Fruit fly (Drosophila melanogaster) whole organism, embryonic: ENCODE results near the gene Rbm13.
A peak's percentile ranks its signal among the peaks of the same experiment; 100 is the strongest.

Experiments
- Aef1 ChIP-seq: fragments of 200-800 bp; sonication (Bioruptor generic); IDR thresholded peaks from 3 replicates; pipeline ENCODE4 v1.3.6; 2022; ENCODE audit warnings: missing biosample characterization, missing genetic modification characterization
- Antp ChIP-seq: fragments of 200-800 bp; sonication (Bioruptor generic); optimal IDR thresholded peaks from 3 replicates; lab custom pipeline; 2016; ENCODE audit warnings: missing biosample characterization, missing genetic modification characterization
- Bgb ChIP-seq: fragments of 200-800 bp; sonication (Bioruptor generic); IDR thresholded peaks from 2 replicates; pipeline ENCODE4 v1.3.6; 2022; ENCODE audit warnings: missing biosample characterization, missing genetic modification characterization; ENCODE audit not compliant: partially characterized antibody
- CG10209 ChIP-seq: fragments of 200-800 bp; sonication (Bioruptor generic); optimal IDR thresholded peaks from 3 replicates; lab custom pipeline; 2017; ENCODE audit warnings: missing biosample characterization, mild to moderate bottlenecking, missing genetic modification characterization, missing genetic modification reagents
- CG10321 ChIP-seq: fragments of 200-800 bp; sonication (Bioruptor generic); IDR thresholded peaks from 2 replicates; pipeline ENCODE4 v1.3.6; 2022; ENCODE audit warnings: missing biosample characterization, missing genetic modification characterization
- CG10366 ChIP-seq: fragments of 200-800 bp; sonication (Bioruptor generic); IDR thresholded peaks from 2 replicates; pipeline ENCODE4 v1.3.6; 2022; ENCODE audit warnings: missing biosample characterization, missing genetic modification characterization
- CG11456 ChIP-seq: fragments of 200-800 bp; sonication (Bioruptor generic); IDR thresholded peaks from 3 replicates; pipeline ENCODE4 v1.3.6; 2022; ENCODE audit warnings: missing biosample characterization, missing genetic modification characterization
- CG11695 ChIP-seq: fragments of 200-800 bp; sonication (Bioruptor generic); IDR thresholded peaks from 3 replicates; pipeline ENCODE4 v1.3.6; 2022; ENCODE audit warnings: missing biosample characterization, missing genetic modification characterization
- CG12155 ChIP-seq: fragments of 200-800 bp; sonication (Bioruptor generic); optimal IDR thresholded peaks from 3 replicates; lab custom pipeline; 2016; ENCODE audit warnings: missing biosample characterization, missing genetic modification characterization
- CG12236 ChIP-seq: fragments of 200-800 bp; sonication (Bioruptor generic); optimal IDR thresholded peaks from 2 replicates; lab custom pipeline; 2016; ENCODE audit warnings: missing biosample characterization, missing genetic modification characterization
- CG12744 ChIP-seq: fragments of 200-800 bp; sonication (Bioruptor generic); optimal IDR thresholded peaks from 2 replicates; lab custom pipeline; 2016; ENCODE audit warnings: missing biosample characterization, missing genetic modification characterization
- CG12769 ChIP-seq: fragments of 200-800 bp; sonication (Bioruptor generic); optimal IDR thresholded peaks from 2 replicates; lab custom pipeline; 2019; ENCODE audit warnings: missing biosample characterization, mild to moderate bottlenecking, missing genetic modification characterization, moderate library complexity
- CG14965 ChIP-seq: fragments of 200-800 bp; sonication (Bioruptor generic); optimal IDR thresholded peaks from 2 replicates; lab custom pipeline; 2016; ENCODE audit warnings: missing biosample characterization, missing genetic modification characterization, borderline replicate concordance
- CG17359 ChIP-seq: fragments of 200-800 bp; sonication (Bioruptor generic); optimal IDR thresholded peaks from 3 replicates; lab custom pipeline; 2018; ENCODE audit warnings: missing biosample characterization, mild to moderate bottlenecking, missing genetic modification characterization, moderate library complexity
- CG1832 ChIP-seq: fragments of 200-800 bp; sonication (Bioruptor generic); optimal IDR thresholded peaks from 2 replicates; lab custom pipeline; 2017; ENCODE audit warnings: missing biosample characterization, mild to moderate bottlenecking, missing genetic modification characterization, inconsistent platforms
- CG2712 ChIP-seq: fragments of 200-800 bp; optimal IDR thresholded peaks from 3 replicates; lab custom pipeline; 2019; ENCODE audit warnings: missing biosample characterization, mild to moderate bottlenecking, missing genetic modification characterization, moderate library complexity
- CG30403 ChIP-seq: fragments of 200-800 bp; sonication (Bioruptor generic); optimal IDR thresholded peaks from 3 replicates; lab custom pipeline; 2016; ENCODE audit warnings: missing biosample characterization, missing genetic modification characterization
- CG3065 ChIP-seq: fragments of 200-800 bp; sonication (Bioruptor generic); optimal IDR thresholded peaks from 2 replicates; lab custom pipeline; 2016; ENCODE audit warnings: missing biosample characterization, missing genetic modification characterization
- CG3995 ChIP-seq: fragments of 200-800 bp; sonication (Bioruptor generic); optimal IDR thresholded peaks from 3 replicates; lab custom pipeline; 2016; ENCODE audit warnings: missing biosample characterization, missing genetic modification characterization
- CG4282 ChIP-seq: fragments of 200-800 bp; sonication (Bioruptor generic); optimal IDR thresholded peaks from 2 replicates; lab custom pipeline; 2016; ENCODE audit warnings: missing biosample characterization, missing genetic modification characterization
- CG4424 ChIP-seq: fragments of 200-800 bp; sonication (Bioruptor generic); optimal IDR thresholded peaks from 3 replicates; lab custom pipeline; 2016; ENCODE audit warnings: missing biosample characterization, missing genetic modification characterization
- CG4707 ChIP-seq: fragments of 200-800 bp; sonication (Bioruptor generic); optimal IDR thresholded peaks from 2 replicates; lab custom pipeline; 2018; ENCODE audit warnings: missing biosample characterization, mild to moderate bottlenecking, missing genetic modification characterization, moderate library complexity
- CG4854 ChIP-seq: fragments of 200-800 bp; sonication (Bioruptor generic); optimal IDR thresholded peaks from 2 replicates; lab custom pipeline; 2016; ENCODE audit warnings: missing biosample characterization, missing genetic modification characterization, inconsistent platforms
- CG8089 ChIP-seq: fragments of 200-800 bp; sonication (Bioruptor generic); optimal IDR thresholded peaks from 3 replicates; lab custom pipeline; 2016; ENCODE audit warnings: missing biosample characterization, missing genetic modification characterization
- CG9437 ChIP-seq: fragments of 200-800 bp; sonication (Bioruptor generic); optimal IDR thresholded peaks from 2 replicates; lab custom pipeline; 2018; ENCODE audit warnings: missing biosample characterization, mild to moderate bottlenecking, missing genetic modification characterization
- CTCF ChIP-seq: fragments of 200-800 bp; sonication (Bioruptor generic); optimal IDR thresholded peaks from 2 replicates; lab custom pipeline; 2017; ENCODE audit warnings: missing biosample characterization, mild to moderate bottlenecking, missing genetic modification characterization, moderate library complexity
- Camta ChIP-seq: fragments of 200-800 bp; sonication (Bioruptor generic); optimal IDR thresholded peaks from 2 replicates; lab custom pipeline; 2016; ENCODE audit warnings: missing biosample characterization, missing genetic modification characterization
- Chrac-16 ChIP-seq: fragments of 200-800 bp; sonication (Bioruptor generic); optimal IDR thresholded peaks from 3 replicates; lab custom pipeline; 2016; ENCODE audit warnings: missing biosample characterization, missing genetic modification characterization
- E2f1 ChIP-seq: fragments of 200-800 bp; sonication (Bioruptor generic); IDR thresholded peaks from 2 replicates; pipeline ENCODE4 v1.3.6; 2022; ENCODE audit warnings: missing biosample characterization, missing genetic modification characterization
- Ets97D ChIP-seq: fragments of 200-800 bp; sonication (Bioruptor generic); optimal IDR thresholded peaks from 3 replicates; lab custom pipeline; 2016; ENCODE audit warnings: missing biosample characterization, missing genetic modification characterization
- HLHmδ ChIP-seq: fragments of 200-800 bp; sonication (Bioruptor generic); optimal IDR thresholded peaks from 2 replicates; lab custom pipeline; 2018; ENCODE audit warnings: missing biosample characterization, mild to moderate bottlenecking, missing genetic modification characterization, moderate library complexity
- HmgZ ChIP-seq: fragments of 200-800 bp; sonication (Bioruptor generic); optimal IDR thresholded peaks from 2 replicates; lab custom pipeline; 2018; ENCODE audit warnings: missing biosample characterization, mild to moderate bottlenecking, missing genetic modification characterization
- Oli ChIP-seq: fragments of 200-800 bp; sonication (Bioruptor generic); optimal IDR thresholded peaks from 2 replicates; lab custom pipeline; 2018; ENCODE audit warnings: missing biosample characterization, mild to moderate bottlenecking, missing genetic modification characterization, moderate library complexity
- Sin3A ChIP-seq: fragments of >200 bp; optimal IDR thresholded peaks from 2 replicates; lab custom pipeline; 2018
- br ChIP-seq: fragments of >200 bp; optimal IDR thresholded peaks from 2 replicates; lab custom pipeline; 2017
- dm ChIP-seq: fragments of 200-800 bp; sonication (Bioruptor generic); optimal IDR thresholded peaks from 3 replicates; lab custom pipeline; 2016; ENCODE audit warnings: missing biosample characterization, missing genetic modification characterization
- dpn ChIP-seq, 2 experiments: fragments of 200-800 bp; sonication (Bioruptor generic); optimal IDR thresholded peaks; 3 replicates each; lab custom pipeline; 2016; ENCODE audit warnings: missing biosample characterization in 2 of 2, missing genetic modification characterization in 2 of 2
- eyg ChIP-seq: fragments of 200-800 bp; sonication (Bioruptor generic); optimal IDR thresholded peaks from 3 replicates; lab custom pipeline; 2016; ENCODE audit warnings: missing biosample characterization, missing genetic modification characterization
- fd3F ChIP-seq: fragments of 200-800 bp; sonication (Bioruptor generic); optimal IDR thresholded peaks from 2 replicates; lab custom pipeline; 2018; ENCODE audit warnings: missing biosample characterization, mild to moderate bottlenecking, missing genetic modification characterization, moderate library complexity
- jigr1 ChIP-seq: fragments of 200-800 bp; sonication (Bioruptor generic); IDR thresholded peaks from 3 replicates; pipeline ENCODE4 v1.3.6; 2022; ENCODE audit warnings: missing biosample characterization, missing genetic modification characterization
- kni ChIP-seq: fragments of 200-800 bp; sonication (Bioruptor generic); optimal IDR thresholded peaks from 3 replicates; lab custom pipeline; 2017; ENCODE audit warnings: mild to moderate bottlenecking, missing biosample characterization, missing genetic modification reagents, missing genetic modification characterization
- nerfin-1 ChIP-seq: fragments of 200-800 bp; sonication (Bioruptor generic); optimal IDR thresholded peaks from 3 replicates; lab custom pipeline; 2019; ENCODE audit warnings: missing biosample characterization, mild to moderate bottlenecking, missing genetic modification characterization, moderate library complexity
- onecut ChIP-seq: fragments of 200-800 bp; sonication (Bioruptor generic); IDR thresholded peaks from 2 replicates; pipeline ENCODE4 v1.3.6; 2022; ENCODE audit warnings: missing biosample characterization, missing genetic modification characterization
- otp ChIP-seq: fragments of 200-800 bp; sonication (Bioruptor generic); IDR thresholded peaks from 3 replicates; pipeline ENCODE4, ENCODE4 v1.3.6; 2022; ENCODE audit warnings: missing biosample characterization, missing genetic modification characterization
- psq ChIP-seq: fragments of 200-800 bp; sonication (Bioruptor generic); optimal IDR thresholded peaks from 2 replicates; lab custom pipeline; 2017; ENCODE audit warnings: missing biosample characterization, missing genetic modification characterization
- repo ChIP-seq: fragments of 200-800 bp; sonication (Bioruptor generic); optimal IDR thresholded peaks from 2 replicates; lab custom pipeline; 2016; ENCODE audit warnings: missing biosample characterization, missing genetic modification characterization
- sd ChIP-seq: fragments of 200-800 bp; sonication (Bioruptor generic); optimal IDR thresholded peaks from 3 replicates; lab custom pipeline; 2018; ENCODE audit warnings: missing biosample characterization, mild to moderate bottlenecking, missing genetic modification characterization, moderate library complexity
- toy ChIP-seq: fragments of 200-800 bp; sonication (Bioruptor generic); IDR thresholded peaks from 2 replicates; pipeline ENCODE4 v1.3.6; 2022; ENCODE audit warnings: missing biosample characterization, missing genetic modification characterization
- trem ChIP-seq: fragments of 200-800 bp; optimal IDR thresholded peaks from 3 replicates; lab custom pipeline; 2019; ENCODE audit warnings: missing biosample characterization, mild to moderate bottlenecking, missing genetic modification characterization, moderate library complexity
- unc-4 ChIP-seq: fragments of 200-800 bp; sonication (Bioruptor generic); IDR thresholded peaks from 2 replicates; pipeline ENCODE4 v1.3.6; 2022; ENCODE audit warnings: missing biosample characterization, missing genetic modification characterization; ENCODE audit not compliant: partially characterized antibody
- unpg ChIP-seq: fragments of 200-800 bp; sonication (Bioruptor generic); optimal IDR thresholded peaks from 3 replicates; lab custom pipeline; 2018; ENCODE audit warnings: missing biosample characterization, mild to moderate bottlenecking, missing genetic modification characterization, moderate library complexity
- zen ChIP-seq: fragments of 200-800 bp; sonication (Bioruptor generic); optimal IDR thresholded peaks from 3 replicates; lab custom pipeline; 2018; ENCODE audit warnings: missing biosample characterization, mild to moderate bottlenecking, missing genetic modification characterization, moderate library complexity

Gene Rbm13

DNA sequence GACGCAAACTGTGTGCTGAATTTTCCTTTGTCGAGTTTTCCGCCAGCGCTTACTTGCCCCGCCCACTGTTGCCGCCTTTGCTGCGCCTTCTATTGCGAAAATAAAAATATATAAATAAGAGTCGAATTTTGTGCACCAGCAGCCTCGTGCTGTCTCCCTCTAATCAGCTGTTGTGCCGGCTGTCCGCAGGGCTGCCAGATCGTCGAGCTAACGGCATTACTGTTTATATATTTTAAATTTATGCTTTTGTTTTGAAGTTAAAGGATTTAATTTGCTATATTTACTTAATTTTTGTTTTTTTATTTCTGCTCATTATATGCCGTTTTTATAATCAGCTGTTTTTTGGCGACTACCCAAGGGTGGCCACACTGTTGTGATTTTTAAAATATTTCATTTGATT lies 1.4 kb upstream of the Rbm13 start, which contains the start of gene Uros1 (continued):
- TF ChIP-seq trem (tag; lab: Kevin White, UChicago) (peak; percentile 49), CG1832 (GFP tag; lab: Kevin White, UChicago) (peak; percentile 56), CG2712 (tag; lab: Kevin White, UChicago) (peak; percentile 32), nerfin-1 (tag; lab: Kevin White, UChicago) (peak; percentile 12), CG14965 (no peak), br (no peak), unpg (GFP tag; lab: Kevin White, UChicago) (peak; percentile 33), CG3995 (GFP tag; lab: Kevin White, UChicago) (peak; percentile 5), CG12236 (GFP tag; lab: Kevin White, UChicago) (no peak), Camta (GFP tag; lab: Kevin White, UChicago) (no peak), E2f1 (GFP tag; lab: Robert Waterston, UW) (peak; percentile 40; the same call in 1 of the 2 replicates), CG10321 (GFP tag; lab: Robert Waterston, UW) (0 out of 2 replicates have a peak, but pooled peaks have one; percentile 11), CG8089 (GFP tag; lab: Kevin White, UChicago) (no peak), eyg (GFP tag; lab: Kevin White, UChicago) (no peak), zen (tag; lab: Kevin White, UChicago) (no peak), CG3065 (GFP tag; lab: Kevin White, UChicago) (no peak), CG9437 (GFP tag; lab: Kevin White, UChicago) (no peak), CG12744 (GFP tag; lab: Kevin White, UChicago) (no peak), Sin3A (lab: Kevin White, UChicago) (no peak), Bgb (no peak), CG30403 (GFP tag; lab: Kevin White, UChicago) (peak; percentile 12), repo (GFP tag; lab: Kevin White, UChicago) (no peak), Chrac-16 (GFP tag; lab: Kevin White, UChicago) (no peak), onecut (no peak), kni (GFP tag; lab: Kevin White, UChicago) (no peak), Oli (no peak), CG12155 (peak; percentile 13), dm (GFP tag; lab: Kevin White, UChicago) (no peak), CG4282 (no peak), CG11695 (peak; percentile 53; the same call in 1 of the 3 replicates), CG4707 (no peak), toy (GFP tag; lab: Robert Waterston, UW) (0 out of 2 replicates have a peak, but pooled peaks have one; percentile 20), psq (GFP tag; lab: Kevin White, UChicago) (no peak), CG4424 (peak; percentile 27), CG10366 (peak; percentile 54), HLHmδ (no peak), CG17359 (tag; lab: Kevin White, UChicago) (peak; percentile 5), CG11456 (GFP tag; lab: Robert Waterston, UW) (0 out of 3 replicates have a peak, but pooled peaks have one; percentile 26), CG10209 (GFP tag; lab: Kevin White, UChicago) (no peak), dpn (GFP tag; optimal IDR thresholded peaks at IDR 0.05; lab: Kevin White, UChicago) (peak in 1 of 2 experiments; percentile 18), unc-4 (peak; percentile 26; the same call in 1 of the 2 replicates), CG4854 (no peak), Ets97D (GFP tag; lab: Kevin White, UChicago) (peak; percentile 14), otp (0 out of 3 replicates have a peak, but pooled peaks have one; percentile 41), fd3F (no peak), jigr1 (GFP tag; lab: Robert Waterston, UW) (no peak), CTCF (GFP tag; lab: Kevin White, UChicago) (no peak), Antp (GFP tag; lab: Kevin White, UChicago) (no peak), CG12769 (tag; lab: Kevin White, UChicago) (no peak), sd (tag; lab: Kevin White, UChicago) (no peak), HmgZ (no peak), Aef1 (GFP tag; lab: Robert Waterston, UW) (peak; percentile 17; the same call in 1 of the 3 replicates)
